Worm (Caenorhabditis elegans) whole organism, L2 larva: Measurements from ENCODE around the gene F09C6.10.

Experiments
- aly-2 ChIP-seq: fragments of 150-350 bp; optimal IDR thresholded peaks from 2 replicates; lab custom pipeline; 2014; ENCODE audit warnings: missing biosample characterization, missing genetic modification characterization
- egl-27 ChIP-seq: sonication (generic microtip); optimal IDR thresholded peaks from 3 replicates; lab custom pipeline; 2017; ENCODE audit warnings: missing biosample characterization, missing genetic modification reagents, missing genetic modification characterization
- elt-1 ChIP-seq: fragments of 150-350 bp; optimal IDR thresholded peaks from 2 replicates; lab custom pipeline; 2014; ENCODE audit warnings: missing biosample characterization, missing genetic modification characterization
- ztf-11 ChIP-seq: sonication (generic microtip); optimal IDR thresholded peaks from 2 replicates; lab custom pipeline; 2017; ENCODE audit warnings: missing biosample characterization, missing genetic modification characterization

- TF ChIP-seq egl-27 (tag; lab: Kevin White, UChicago) (no peak), elt-1 (tag; lab: Kevin White, UChicago) (no peak), ztf-11 (no peak), aly-2 (no peak)
These were observed 16.6 kb downstream of the F09C6.10 start, which contains the start of gene fbxa-45 for ce11 chrV:16899355-16899754.
